Worm (Caenorhabditis elegans) whole organism, young adult: ENCODE measurements around the gene dyf-13.

Experiments
- B0035.1 ChIP-seq: sonication (generic microtip); optimal IDR thresholded peaks from 2 replicates; lab custom pipeline; 2016; ENCODE audit warnings: missing genetic modification characterization, mild to moderate bottlenecking, missing compliant biosample characterization, missing genotype, missing genetic modification reagents
- B0336.3 ChIP-seq: fragments of 200-800 bp; sonication (Bioruptor generic); IDR thresholded peaks from 2 replicates; pipeline ENCODE4 v1.3.6; 2022; ENCODE audit warnings: missing genetic modification characterization, missing compliant biosample characterization
- C06A6.2 ChIP-seq: fragments of 200-800 bp; sonication (Bioruptor generic); conservative IDR thresholded peaks from 2 replicates; pipeline ENCODE4 v1.3.6; 2022; ENCODE audit warnings: missing genetic modification characterization, missing compliant biosample characterization
- F10E7.11 ChIP-seq: sonication (generic microtip); optimal IDR thresholded peaks from 2 replicates; lab custom pipeline; 2017; ENCODE audit warnings: mild to moderate bottlenecking, missing genetic modification characterization, moderate library complexity, missing compliant biosample characterization
- F33H1.4 ChIP-seq: fragments of 200-800 bp; sonication (Bioruptor generic); IDR thresholded peaks from 2 replicates; pipeline ENCODE4 v1.3.6; 2022; ENCODE audit warnings: missing genetic modification reagents, missing genetic modification characterization, missing compliant biosample characterization
- K11D2.4 ChIP-seq: fragments of 200-800 bp; sonication (Bioruptor generic); IDR thresholded peaks from 2 replicates; pipeline ENCODE4 v1.3.6; 2022; ENCODE audit warnings: missing genetic modification reagents, missing genetic modification characterization, missing compliant biosample characterization
- T07F8.4 ChIP-seq: sonication (generic microtip); optimal IDR thresholded peaks from 2 replicates; lab custom pipeline; 2016; ENCODE audit warnings: mild to moderate bottlenecking, missing genetic modification characterization, moderate library complexity, missing compliant biosample characterization
- Y67H2A.10 ChIP-seq: fragments of 200-800 bp; sonication (Bioruptor generic); conservative IDR thresholded peaks from 2 replicates; pipeline ENCODE4 v1.3.6; 2022; ENCODE audit warnings: missing genetic modification reagents, missing genetic modification characterization, missing compliant biosample characterization
- ZK185.1 ChIP-seq: sonication (generic microtip); optimal IDR thresholded peaks from 2 replicates; lab custom pipeline; 2016; ENCODE audit warnings: mild to moderate bottlenecking, missing genetic modification characterization, missing compliant biosample characterization; ENCODE audit not compliant: poor library complexity, severe bottlenecking
- akir-1 ChIP-seq: fragments of 200-800 bp; sonication (Bioruptor generic); optimal IDR thresholded peaks from 2 replicates; lab custom pipeline; 2018; ENCODE audit warnings: mild to moderate bottlenecking, missing genetic modification characterization, moderate library complexity, missing compliant biosample characterization
- aptf-2 ChIP-seq: fragments of 200-800 bp; sonication (Bioruptor generic); conservative IDR thresholded peaks from 2 replicates; pipeline ENCODE4 v1.3.6; 2022; ENCODE audit warnings: missing genetic modification reagents, missing genetic modification characterization, missing compliant biosample characterization
- ccch-3 ChIP-seq: fragments of 200-800 bp; sonication (Bioruptor generic); optimal IDR thresholded peaks from 2 replicates; lab custom pipeline; 2018; ENCODE audit warnings: mild to moderate bottlenecking, missing genetic modification characterization, missing compliant biosample characterization
- cebp-2 ChIP-seq: fragments of 200-800 bp; sonication (Bioruptor generic); IDR thresholded peaks from 2 replicates; pipeline ENCODE4 v1.3.6; 2022; ENCODE audit warnings: missing genetic modification characterization, missing compliant biosample characterization
- ceh-100 ChIP-seq: fragments of 200-800 bp; sonication (Bioruptor generic); IDR thresholded peaks from 2 replicates; pipeline ENCODE4 v1.3.6; 2022; ENCODE audit warnings: missing genetic modification reagents, missing genetic modification characterization, missing compliant biosample characterization
- ceh-27 ChIP-seq: fragments of 200-800 bp; sonication (Bioruptor generic); optimal IDR thresholded peaks from 2 replicates; lab custom pipeline; 2018; ENCODE audit warnings: mild to moderate bottlenecking, missing genetic modification characterization, moderate library complexity, missing compliant biosample characterization
- dpff-1 ChIP-seq: sonication (generic microtip); optimal IDR thresholded peaks from 2 replicates; lab custom pipeline; 2017; ENCODE audit warnings: mild to moderate bottlenecking, missing genetic modification characterization, missing compliant biosample characterization
- egrh-3 ChIP-seq: fragments of 200-800 bp; sonication (Bioruptor generic); IDR thresholded peaks from 2 replicates; pipeline ENCODE4 v1.3.6; 2022; ENCODE audit warnings: missing genetic modification reagents, missing genetic modification characterization, missing compliant biosample characterization
- ekl-4 ChIP-seq: fragments of 200-800 bp; sonication (Bioruptor generic); IDR thresholded peaks from 2 replicates; pipeline ENCODE4 v1.3.6; 2022; ENCODE audit warnings: missing genetic modification reagents, missing genetic modification characterization, missing compliant biosample characterization
- fkh-3 ChIP-seq: sonication (generic microtip); optimal IDR thresholded peaks from 2 replicates; lab custom pipeline; 2016; ENCODE audit warnings: mild to moderate bottlenecking, missing genetic modification characterization, missing compliant biosample characterization
- gei-17 ChIP-seq: fragments of 200-800 bp; sonication (Bioruptor generic); optimal IDR thresholded peaks from 2 replicates; lab custom pipeline; 2018; ENCODE audit warnings: mild to moderate bottlenecking, missing genetic modification characterization, missing compliant biosample characterization
- him-1 ChIP-seq: sonication (generic microtip); optimal IDR thresholded peaks from 2 replicates; lab custom pipeline; 2016; ENCODE audit warnings: missing genotype, missing genetic modification reagents, missing genetic modification characterization, missing compliant biosample characterization
- hmg-20 ChIP-seq: fragments of 200-800 bp; sonication (Bioruptor generic); IDR thresholded peaks from 2 replicates; pipeline ENCODE4 v1.3.6; 2022; ENCODE audit warnings: missing genetic modification reagents, missing genetic modification characterization, missing compliant biosample characterization
- hrde-1 ChIP-seq: sonication (generic microtip); optimal IDR thresholded peaks from 2 replicates; lab custom pipeline; 2016; ENCODE audit warnings: missing genetic modification characterization, mild to moderate bottlenecking, missing compliant biosample characterization, moderate library complexity, missing genotype, missing genetic modification reagents, borderline replicate concordance
- hsf-1 ChIP-seq: fragments of 200-800 bp; sonication (Bioruptor generic); IDR thresholded peaks from 2 replicates; pipeline ENCODE4 v1.3.6; 2022; ENCODE audit warnings: missing genetic modification reagents, missing genetic modification characterization, missing compliant biosample characterization
- lag-1 ChIP-seq: fragments of 200-800 bp; sonication (Bioruptor generic); IDR thresholded peaks from 2 replicates; pipeline ENCODE4 v1.3.6; 2022; ENCODE audit warnings: missing genetic modification reagents, missing genetic modification characterization, missing compliant biosample characterization
- let-607 ChIP-seq, 2 experiments: fragments of 200-800 bp in 1 of 2; sonication (Bioruptor generic) in 1 of 2; sonication (generic microtip) in 1 of 2; optimal IDR thresholded peaks; 2 replicates each; lab custom pipeline; 2016 to 2018; ENCODE audit warnings: mild to moderate bottlenecking in 2 of 2, missing compliant biosample characterization in 2 of 2, missing genetic modification characterization in 2 of 2, moderate library complexity in 2 of 2, missing genotype in 1 of 2
- lin-40 ChIP-seq: sonication (generic microtip); optimal IDR thresholded peaks from 2 replicates; lab custom pipeline; 2016; ENCODE audit warnings: missing genetic modification characterization, mild to moderate bottlenecking, missing compliant biosample characterization, missing genotype, missing genetic modification reagents
- madf-10 ChIP-seq: sonication (generic microtip); optimal IDR thresholded peaks from 2 replicates; lab custom pipeline; 2016; ENCODE audit warnings: mild to moderate bottlenecking, missing genetic modification characterization, missing compliant biosample characterization
- mes-4 ChIP-seq: sonication (generic microtip); optimal IDR thresholded peaks from 2 replicates; lab custom pipeline; 2016; ENCODE audit warnings: missing genotype, missing genetic modification characterization, missing compliant biosample characterization
- mxl-1 ChIP-seq: sonication (generic microtip); optimal IDR thresholded peaks from 2 replicates; lab custom pipeline; 2016; ENCODE audit warnings: missing genetic modification characterization, missing compliant biosample characterization
- nhr-179 ChIP-seq: sonication (generic microtip); optimal IDR thresholded peaks from 2 replicates; lab custom pipeline; 2016; ENCODE audit warnings: mild to moderate bottlenecking, missing genetic modification characterization, missing compliant biosample characterization
- rcor-1 ChIP-seq: fragments of 200-800 bp; sonication (Bioruptor generic); IDR thresholded peaks from 2 replicates; pipeline ENCODE4 v1.3.6; 2022; ENCODE audit warnings: missing genetic modification reagents, missing genetic modification characterization, missing compliant biosample characterization
- repo-1 ChIP-seq: sonication (generic microtip); optimal IDR thresholded peaks from 2 replicates; lab custom pipeline; 2017; ENCODE audit warnings: mild to moderate bottlenecking, missing genetic modification characterization, missing compliant biosample characterization
- sea-2 ChIP-seq: fragments of 200-800 bp; sonication (Bioruptor generic); IDR thresholded peaks from 2 replicates; pipeline ENCODE4 v1.3.6; 2022; ENCODE audit warnings: missing genetic modification characterization, missing compliant biosample characterization
- snpc-1.3 ChIP-seq: sonication (generic microtip); optimal IDR thresholded peaks from 2 replicates; lab custom pipeline; 2017; ENCODE audit warnings: missing genetic modification characterization, mild to moderate bottlenecking, missing compliant biosample characterization, antibody characterized with exemption, moderate library complexity, missing genotype, missing genetic modification reagents; ENCODE audit not compliant: insufficient read depth
- snpc-4 ChIP-seq, 5 experiments: fragments of 150-350 bp in 1 of 5; sonication (generic microtip) in 4 of 5; optimal IDR thresholded peaks; 2 replicates each; lab custom pipeline; 2014 to 2018; ENCODE audit warnings: missing genetic modification characterization in 5 of 5, missing biosample characterization in 3 of 5, antibody characterized with exemption in 2 of 5, mild to moderate bottlenecking in 2 of 5, missing compliant biosample characterization in 2 of 5, missing genotype in 2 of 5, moderate library complexity in 2 of 5, missing genetic modification reagents in 1 of 5
- somi-1 ChIP-seq: fragments of 200-800 bp; sonication (Bioruptor generic); optimal IDR thresholded peaks from 2 replicates; lab custom pipeline; 2018; ENCODE audit warnings: mild to moderate bottlenecking, missing genetic modification characterization, missing compliant biosample characterization
- tbp1 ChIP-seq: fragments of 200-800 bp; sonication (Bioruptor generic); optimal IDR thresholded peaks from 2 replicates; lab custom pipeline; 2018; ENCODE audit warnings: mild to moderate bottlenecking, missing genetic modification characterization, missing compliant biosample characterization
- unc-130 ChIP-seq: sonication (generic microtip); optimal IDR thresholded peaks from 2 replicates; lab custom pipeline; 2016; ENCODE audit warnings: missing genetic modification reagents, missing genetic modification characterization, missing compliant biosample characterization
- zfh-2 ChIP-seq: fragments of 200-800 bp; sonication (Bioruptor generic); conservative IDR thresholded peaks from 2 replicates; pipeline ENCODE4 v1.3.6; 2022; ENCODE audit warnings: missing genetic modification reagents, missing genetic modification characterization, missing compliant biosample characterization
- zim-3 ChIP-seq: sonication (generic microtip); optimal IDR thresholded peaks from 2 replicates; lab custom pipeline; 2017; ENCODE audit warnings: mild to moderate bottlenecking, missing genetic modification characterization, moderate library complexity, missing compliant biosample characterization
- ztf-18 ChIP-seq: sonication (generic microtip); optimal IDR thresholded peaks from 2 replicates; lab custom pipeline; 2016; ENCODE audit warnings: missing genotype, mild to moderate bottlenecking, missing genetic modification characterization, missing compliant biosample characterization
- ztf-25 ChIP-seq: fragments of 200-800 bp; sonication (Bioruptor generic); IDR thresholded peaks from 2 replicates; pipeline ENCODE4 v1.3.6; 2022; ENCODE audit warnings: missing genetic modification reagents, missing genetic modification characterization, missing compliant biosample characterization
- ztf-28 ChIP-seq: fragments of 200-800 bp; sonication (Bioruptor generic); IDR thresholded peaks from 2 replicates; pipeline ENCODE4 v1.3.6; 2022; ENCODE audit warnings: missing genetic modification reagents, missing genetic modification characterization, missing compliant biosample characterization
- ztf-6 ChIP-seq: fragments of 200-800 bp; sonication (Bioruptor generic); IDR thresholded peaks from 2 replicates; pipeline ENCODE4 v1.3.6; 2022; ENCODE audit warnings: missing genetic modification reagents, missing genetic modification characterization, missing compliant biosample characterization

The dyf-13 gene

ce11 chrII:7183493-7184272 lies 12.5 kb upstream of the dyf-13 start, which contains the start of gene pdl-1 (continued):
- TF ChIP-seq snpc-1.3: peak; percentile 89
- peak; percentile 83 for TF ChIP-seq hrde-1 (tag; lab: Kevin White, UChicago)
- peak; percentile 96 for TF ChIP-seq tbp1
- TF ChIP-seq ztf-28 (GFP tag; lab: Robert Waterston, UW): peak; percentile 64; the same call in 1 of the 2 replicates
- peak; percentile 75 for TF ChIP-seq mxl-1 (tag; lab: Kevin White, UChicago)
- peak; percentile 65 for TF ChIP-seq F10E7.11 (tag; lab: Kevin White, UChicago)
- peak; percentile 80 for TF ChIP-seq ztf-18
- TF ChIP-seq ceh-27 (GFP tag; lab: Kevin White, UChicago): peak; percentile 83
- no peak for TF ChIP-seq ccch-3 (GFP tag; lab: Kevin White, UChicago)
- peak; percentile 95 for TF ChIP-seq cebp-2 (GFP tag; lab: Robert Waterston, UW)
- TF ChIP-seq B0336.3: no peak; the same call in 1 of the 2 replicates
- peak; percentile 94 for TF ChIP-seq ZK185.1 (tag; lab: Kevin White, UChicago)
- TF ChIP-seq dpff-1 (tag; lab: Kevin White, UChicago): peak; percentile 13
- TF ChIP-seq snpc-4 (GFP tag; optimal IDR thresholded peaks at IDR 0.05; lab: Kevin White, UChicago): peak; percentile 53
- TF ChIP-seq snpc-4 (tag; optimal IDR thresholded peaks at IDR 0.05; lab: Kevin White, UChicago): peak; percentile 67 to 83 (median 80)
- TF ChIP-seq sea-2 (GFP tag; lab: Robert Waterston, UW): 0 out of 2 replicates have a peak, but pooled peaks have one; percentile 80
- no peak for TF ChIP-seq Y67H2A.10 (GFP tag; lab: Robert Waterston, UW)
- TF ChIP-seq hsf-1: peak; percentile 50; the same call in 1 of the 2 replicates
- peak; percentile 77 for TF ChIP-seq ceh-100
- peak; percentile 91 for TF ChIP-seq mes-4 (tag; lab: Kevin White, UChicago)
- TF ChIP-seq him-1: peak; percentile 97
- TF ChIP-seq zim-3 (tag; lab: Kevin White, UChicago): peak; percentile 86
- peak; percentile 77 for TF ChIP-seq nhr-179 (tag; lab: Kevin White, UChicago)
- TF ChIP-seq F33H1.4 (GFP tag; lab: Robert Waterston, UW): peak; percentile 47; the same call in 1 of the 2 replicates
- peak; percentile 28 to 30 for TF ChIP-seq let-607 (tag; optimal IDR thresholded peaks at IDR 0.05; lab: Kevin White, UChicago)
- peak; percentile 71 for TF ChIP-seq fkh-3 (tag; lab: Kevin White, UChicago)
- peak; percentile 57 for TF ChIP-seq egrh-3 (GFP tag; lab: Robert Waterston, UW)
- TF ChIP-seq C06A6.2 (GFP tag; lab: Robert Waterston, UW): 0 out of 2 replicates have a peak, but pooled peaks have one; percentile 43
- peak; percentile 72 for TF ChIP-seq lin-40 (tag; lab: Kevin White, UChicago)
- peak; percentile 76 for TF ChIP-seq somi-1 (GFP tag; lab: Kevin White, UChicago)
- TF ChIP-seq ztf-6: no peak
- TF ChIP-seq lag-1 (GFP tag; lab: Robert Waterston, UW): no peak
- TF ChIP-seq aptf-2 (GFP tag; lab: Robert Waterston, UW): peak; percentile 65
- peak; percentile 86 for TF ChIP-seq T07F8.4 (tag; lab: Kevin White, UChicago)
- TF ChIP-seq ztf-25: peak; percentile 84; the same call in 1 of the 2 replicates
- peak; percentile 73 for TF ChIP-seq akir-1 (GFP tag; lab: Kevin White, UChicago)
- peak; percentile 64 for TF ChIP-seq unc-130
- TF ChIP-seq madf-10 (tag; lab: Kevin White, UChicago): peak; percentile 86
- TF ChIP-seq ekl-4 (GFP tag; lab: Robert Waterston, UW): peak; percentile 88
- TF ChIP-seq gei-17 (GFP tag; lab: Kevin White, UChicago): peak; percentile 39
- TF ChIP-seq hmg-20 (GFP tag; lab: Robert Waterston, UW): peak; percentile 77
- TF ChIP-seq K11D2.4: peak; percentile 71; the same call in 1 of the 2 replicates
- TF ChIP-seq zfh-2 (GFP tag; lab: Robert Waterston, UW): no peak; the same call in 1 of the 2 replicates
- peak; percentile 67 for TF ChIP-seq rcor-1 (GFP tag; lab: Robert Waterston, UW)
- TF ChIP-seq B0035.1: peak; percentile 59
- TF ChIP-seq repo-1 (tag; lab: Kevin White, UChicago): peak; percentile 72
